Worm (Caenorhabditis elegans) whole organism, L1 larva: ENCODE measurements around the gene aagr-1.

Experiments used
- C04F5.9 ChIP-seq: sonication (generic microtip); optimal IDR thresholded peaks from 2 replicates; lab custom pipeline; 2016; ENCODE audit warnings: missing genetic modification characterization, missing compliant biosample characterization
- F16B12.6 ChIP-seq: fragments of 150-350 bp; optimal IDR thresholded peaks from 2 replicates; lab custom pipeline; 2014; ENCODE audit warnings: missing biosample characterization, missing genetic modification characterization
- aha-1 ChIP-seq: fragments of 150-350 bp; optimal IDR thresholded peaks from 2 replicates; lab custom pipeline; 2014; ENCODE audit warnings: missing biosample characterization, missing genetic modification characterization
- aly-2 ChIP-seq: fragments of 150-350 bp; optimal IDR thresholded peaks from 2 replicates; lab custom pipeline; 2014; ENCODE audit warnings: missing biosample characterization, missing genetic modification characterization
- ama-1 ChIP-seq: fragments of 150-350 bp; optimal IDR thresholded peaks from 2 replicates; lab custom pipeline; 2014
- blmp-1 ChIP-seq: fragments of 150-350 bp; optimal IDR thresholded peaks from 2 replicates; lab custom pipeline; 2014; ENCODE audit warnings: missing biosample characterization, missing genetic modification characterization
- ceh-63 ChIP-seq: fragments of 200-800 bp; sonication (Bioruptor generic); optimal IDR thresholded peaks from 2 replicates; lab custom pipeline; 2018; ENCODE audit warnings: mild to moderate bottlenecking, missing genetic modification characterization, missing compliant biosample characterization
- ceh-8 ChIP-seq: fragments of 200-800 bp; sonication (Bioruptor generic); optimal IDR thresholded peaks from 2 replicates; lab custom pipeline; 2018; ENCODE audit warnings: mild to moderate bottlenecking, missing genetic modification characterization, moderate library complexity, missing compliant biosample characterization
- ceh-82 ChIP-seq, 3 experiments: fragments of 150-350 bp in 1 of 3; sonication (generic microtip) in 2 of 3; optimal IDR thresholded peaks; 2 replicates each; lab custom pipeline; 2014 to 2017; ENCODE audit warnings: missing biosample characterization in 3 of 3, missing genetic modification characterization in 3 of 3
- ceh-90 ChIP-seq: sonication (generic microtip); optimal IDR thresholded peaks from 2 replicates; lab custom pipeline; 2016; ENCODE audit warnings: missing genetic modification characterization, missing compliant biosample characterization
- dpl-1 ChIP-seq, 3 experiments: fragments of 150-350 bp in 2 of 3; sonication (generic microtip) in 1 of 3; optimal IDR thresholded peaks; 2 replicates each; lab custom pipeline; 2014 to 2017; ENCODE audit warnings: missing biosample characterization in 3 of 3, missing genetic modification characterization in 3 of 3, missing genetic modification reagents in 3 of 3
- dsc-1 ChIP-seq: sonication (generic microtip); optimal IDR thresholded peaks from 2 replicates; lab custom pipeline; 2016; ENCODE audit warnings: mild to moderate bottlenecking, missing genetic modification characterization, missing compliant biosample characterization
- efl-1 ChIP-seq, 4 experiments: fragments of 150-350 bp; optimal IDR thresholded peaks in 3 of 4; peaks in 1 of 4; 1 replicate in 1 of 4; 2 replicates in 3 of 4; lab custom pipeline; 2014; ENCODE audit warnings: missing biosample characterization in 2 of 4, missing genetic modification characterization in 2 of 4, missing genetic modification reagents in 2 of 4
- efl-3 ChIP-seq: fragments of 200-800 bp; sonication (Bioruptor generic); optimal IDR thresholded peaks from 2 replicates; lab custom pipeline; 2018; ENCODE audit warnings: mild to moderate bottlenecking, missing genetic modification characterization, missing compliant biosample characterization
- egl-13 ChIP-seq: sonication (generic microtip); optimal IDR thresholded peaks from 2 replicates; lab custom pipeline; 2016; ENCODE audit warnings: missing genotype, missing genetic modification reagents, missing genetic modification characterization, missing compliant biosample characterization
- egl-27 ChIP-seq, 2 experiments: fragments of 150-350 bp in 1 of 2; sonication (generic microtip); optimal IDR thresholded peaks; 3 replicates each; lab custom pipeline; 2017 to 2018; ENCODE audit warnings: missing biosample characterization in 2 of 2, missing genetic modification characterization in 2 of 2, missing genetic modification reagents in 2 of 2
- elt-3 ChIP-seq, 6 experiments: fragments of 150-350 bp in 1 of 6; sonication (generic microtip); optimal IDR thresholded peaks; 2 replicates each; lab custom pipeline; 2017 to 2018; ENCODE audit warnings: missing biosample characterization in 6 of 6, missing genetic modification characterization in 6 of 6, inconsistent platforms in 1 of 6
- ets-5 ChIP-seq: fragments of 200-800 bp; sonication (Bioruptor generic); IDR thresholded peaks from 2 replicates; pipeline ENCODE4 v1.3.6; 2022; ENCODE audit warnings: missing genetic modification characterization, missing compliant biosample characterization
- fkh-10 ChIP-seq: sonication (generic microtip); optimal IDR thresholded peaks from 2 replicates; lab custom pipeline; 2017; ENCODE audit warnings: missing biosample characterization, missing genetic modification reagents, missing genetic modification characterization
- fkh-4 ChIP-seq: sonication (generic microtip); optimal IDR thresholded peaks from 2 replicates; lab custom pipeline; 2016; ENCODE audit warnings: missing compliant biosample characterization, missing genetic modification characterization, borderline replicate concordance
- fkh-8 ChIP-seq: sonication (generic microtip); optimal IDR thresholded peaks from 2 replicates; lab custom pipeline; 2016; ENCODE audit warnings: mild to moderate bottlenecking, missing genetic modification characterization, missing compliant biosample characterization
- fos-1 ChIP-seq: fragments of 150-350 bp; optimal IDR thresholded peaks from 2 replicates; lab custom pipeline; 2014; ENCODE audit warnings: missing biosample characterization, missing genetic modification characterization
- hlh-17 ChIP-seq: fragments of 200-800 bp; sonication (Bioruptor generic); optimal IDR thresholded peaks from 2 replicates; lab custom pipeline; 2018; ENCODE audit warnings: missing genetic modification characterization, mild to moderate bottlenecking, missing compliant biosample characterization, moderate library complexity, borderline replicate concordance
- hlh-4 ChIP-seq: sonication (generic microtip); optimal IDR thresholded peaks from 2 replicates; lab custom pipeline; 2016; ENCODE audit warnings: mild to moderate bottlenecking, missing genetic modification characterization, missing compliant biosample characterization
- hpl-2 ChIP-seq: fragments of 150-350 bp; optimal IDR thresholded peaks from 2 replicates; lab custom pipeline; 2014; ENCODE audit warnings: missing biosample characterization, missing genetic modification reagents, missing genetic modification characterization
- irx-1 ChIP-seq: sonication (generic microtip); optimal IDR thresholded peaks from 2 replicates; lab custom pipeline; 2016; ENCODE audit warnings: missing genetic modification characterization, missing compliant biosample characterization
- lin-15B ChIP-seq: fragments of 150-350 bp; sonication (generic microtip); optimal IDR thresholded peaks from 3 replicates; lab custom pipeline; 2014; ENCODE audit warnings: missing biosample characterization, missing genetic modification characterization
- lin-35 ChIP-seq, 2 experiments: fragments of 150-350 bp; optimal IDR thresholded peaks; 2 replicates each; lab custom pipeline; 2014; ENCODE audit warnings: missing biosample characterization in 2 of 2, missing genetic modification characterization in 2 of 2, missing genetic modification reagents in 2 of 2
- lin-39 ChIP-seq: fragments of 150-350 bp; optimal IDR thresholded peaks from 2 replicates; lab custom pipeline; 2014; ENCODE audit warnings: missing biosample characterization, missing genetic modification reagents, missing genetic modification characterization
- lir-3 ChIP-seq: sonication (generic microtip); optimal IDR thresholded peaks from 2 replicates; lab custom pipeline; 2016; ENCODE audit warnings: mild to moderate bottlenecking, missing genetic modification characterization, moderate library complexity, missing compliant biosample characterization; ENCODE audit not compliant: poor library complexity
- lsy-2 ChIP-seq, 2 experiments: fragments of 150-350 bp; optimal IDR thresholded peaks; 2 replicates each; lab custom pipeline; 2014; ENCODE audit warnings: missing biosample characterization in 2 of 2, missing genetic modification characterization in 2 of 2
- mef-2 ChIP-seq: fragments of 150-350 bp; optimal IDR thresholded peaks from 2 replicates; lab custom pipeline; 2014; ENCODE audit warnings: missing biosample characterization, missing genetic modification characterization
- nhr-20 ChIP-seq: sonication (generic microtip); optimal IDR thresholded peaks from 2 replicates; lab custom pipeline; 2016; ENCODE audit warnings: mild to moderate bottlenecking, missing genetic modification characterization, missing compliant biosample characterization
- nhr-237 ChIP-seq: fragments of 150-350 bp; optimal IDR thresholded peaks from 2 replicates; lab custom pipeline; 2014; ENCODE audit warnings: missing biosample characterization, missing genetic modification characterization
- nhr-47 ChIP-seq: sonication (generic microtip); optimal IDR thresholded peaks from 2 replicates; lab custom pipeline; 2016; ENCODE audit warnings: mild to moderate bottlenecking, missing genetic modification characterization, moderate library complexity, missing compliant biosample characterization
- nhr-71 ChIP-seq: sonication (generic microtip); optimal IDR thresholded peaks from 2 replicates; lab custom pipeline; 2016; ENCODE audit warnings: mild to moderate bottlenecking, missing genetic modification characterization, moderate library complexity, missing compliant biosample characterization
- nhr-77 ChIP-seq: fragments of 150-350 bp; optimal IDR thresholded peaks from 2 replicates; lab custom pipeline; 2014; ENCODE audit warnings: missing biosample characterization, missing genetic modification characterization
- nhr-90 ChIP-seq: sonication (generic microtip); optimal IDR thresholded peaks from 2 replicates; lab custom pipeline; 2016; ENCODE audit warnings: mild to moderate bottlenecking, missing genetic modification characterization, missing compliant biosample characterization; ENCODE audit not compliant: poor library complexity
- pag-3 ChIP-seq: sonication (generic microtip); optimal IDR thresholded peaks from 2 replicates; lab custom pipeline; 2017; ENCODE audit warnings: missing genetic modification characterization, mild to moderate bottlenecking, missing compliant biosample characterization, antibody characterized with exemption, borderline replicate concordance; ENCODE audit not compliant: insufficient read depth
- pqm-1 ChIP-seq: sonication (generic microtip); optimal IDR thresholded peaks from 3 replicates; lab custom pipeline; 2017; ENCODE audit warnings: missing biosample characterization, missing genetic modification characterization
- skn-1 ChIP-seq: fragments of 150-350 bp; optimal IDR thresholded peaks from 2 replicates; lab custom pipeline; 2014; ENCODE audit warnings: missing biosample characterization, missing genetic modification characterization
- snpc-4 ChIP-seq: fragments of 150-350 bp; optimal IDR thresholded peaks from 2 replicates; lab custom pipeline; 2014; ENCODE audit warnings: missing biosample characterization, missing genetic modification characterization
- snu-23 ChIP-seq: sonication (generic microtip); optimal IDR thresholded peaks from 2 replicates; lab custom pipeline; 2016; ENCODE audit warnings: missing genetic modification characterization, missing compliant biosample characterization
- sptf-1 ChIP-seq: fragments of 150-350 bp; optimal IDR thresholded peaks from 2 replicates; lab custom pipeline; 2014; ENCODE audit warnings: missing biosample characterization, missing genetic modification characterization
- sup-37 ChIP-seq: fragments of 200-800 bp; sonication (Bioruptor generic); optimal IDR thresholded peaks from 2 replicates; lab custom pipeline; 2018; ENCODE audit warnings: mild to moderate bottlenecking, missing genetic modification characterization, missing compliant biosample characterization
- tbx-2 ChIP-seq: sonication (generic microtip); optimal IDR thresholded peaks from 2 replicates; lab custom pipeline; 2016; ENCODE audit warnings: missing genetic modification characterization, missing compliant biosample characterization
- unc-130 ChIP-seq: fragments of 150-350 bp; optimal IDR thresholded peaks from 2 replicates; lab custom pipeline; 2017; ENCODE audit warnings: missing biosample characterization, missing genetic modification characterization, inconsistent platforms
- unc-62 ChIP-seq: fragments of 150-350 bp; optimal IDR thresholded peaks from 2 replicates; lab custom pipeline; 2014; ENCODE audit warnings: missing biosample characterization, missing genetic modification reagents, missing genetic modification characterization
- unc-86 ChIP-seq: sonication (generic microtip); optimal IDR thresholded peaks from 2 replicates; lab custom pipeline; 2016; ENCODE audit warnings: missing genetic modification characterization, missing compliant biosample characterization
- unc-98 ChIP-seq: fragments of 200-800 bp; sonication (Bioruptor generic); IDR thresholded peaks from 2 replicates; pipeline ENCODE4 v1.3.6; 2022; ENCODE audit warnings: missing genetic modification characterization, missing compliant biosample characterization
- vab-15 ChIP-seq: sonication (generic microtip); optimal IDR thresholded peaks from 2 replicates; lab custom pipeline; 2017; ENCODE audit warnings: missing genotype, mild to moderate bottlenecking, missing genetic modification characterization, missing compliant biosample characterization
- zag-1 ChIP-seq: fragments of 150-350 bp; optimal IDR thresholded peaks from 2 replicates; lab custom pipeline; 2014; ENCODE audit warnings: missing biosample characterization, missing genetic modification characterization
- ztf-4 ChIP-seq: fragments of 150-350 bp; optimal IDR thresholded peaks from 2 replicates; lab custom pipeline; 2014; ENCODE audit warnings: missing biosample characterization, missing genetic modification characterization

Gene aagr-1

DNA sequence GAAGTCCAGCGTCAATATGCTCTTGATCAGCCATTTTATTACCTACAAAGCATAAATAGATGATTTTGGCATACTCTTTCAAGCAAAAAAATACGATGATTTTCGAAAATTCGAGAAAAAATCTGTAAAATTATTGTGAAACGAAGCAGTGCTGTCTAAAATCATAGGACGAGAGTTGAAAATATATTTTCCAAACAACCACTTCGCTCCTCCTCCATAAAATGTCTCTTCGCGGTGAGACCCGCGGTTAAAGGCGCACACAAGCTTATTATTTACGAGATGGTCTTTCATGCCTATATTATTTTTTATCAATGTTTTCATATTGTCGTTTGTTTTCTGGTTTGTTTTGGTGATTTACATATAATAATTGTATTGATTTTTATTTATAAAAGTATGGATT is 13.0 kb downstream of the aagr-1 start, which contains the start of gene nap-1:
TSS of gene nap-1 (minus strand) at position 42 of the 400 bp plus-strand sequence.
- TF ChIP-seq dsc-1 (tag; lab: Kevin White, UChicago) (peak; percentile 48), aly-2 (tag; lab: Kevin White, UChicago) (no peak), nhr-77 (peak; percentile 61), sptf-1 (tag; lab: Kevin White, UChicago) (no peak), efl-1 (optimal IDR thresholded peaks at IDR 0.05; lab: Kevin White, UChicago) (peak; percentile 81), efl-1 (GFP tag; optimal IDR thresholded peaks at IDR 0.05 in 1 of 2; lab: Kevin White, UChicago) (peak; percentile 70 to 97), nhr-237 (tag; lab: Kevin White, UChicago) (peak; percentile 15), ceh-90 (no peak), tbx-2 (tag; lab: Kevin White, UChicago) (peak; percentile 66), hlh-4 (tag; lab: Kevin White, UChicago) (no peak), unc-98 (GFP tag; lab: Robert Waterston, UW) (no peak), ceh-8 (no peak), elt-3 (tag; optimal IDR thresholded peaks at IDR 0.05; lab: Kevin White, UChicago) (peak in 2 of 6 experiments; percentile 21 to 78), blmp-1 (tag; lab: Kevin White, UChicago) (peak; percentile 77), fkh-8 (tag; lab: Kevin White, UChicago) (peak; percentile 69), dpl-1 (GFP tag; optimal IDR thresholded peaks at IDR 0.05; lab: Kevin White, UChicago) (peak; percentile 59 to 78 (median 72)), pqm-1 (peak; percentile 41), lin-15B (tag; lab: Kevin White, UChicago) (peak; percentile 58), fos-1 (tag; lab: Kevin White, UChicago) (peak; percentile 45), fkh-4 (no peak), snu-23 (GFP tag; lab: Kevin White, UChicago) (peak; percentile 87), egl-27 (tag; optimal IDR thresholded peaks at IDR 0.05; lab: Kevin White, UChicago) (peak in 1 of 2 experiments; percentile 9), unc-86 (tag; lab: Kevin White, UChicago) (peak; percentile 58), fkh-10 (GFP tag; lab: Kevin White, UChicago) (no peak), nhr-20 (peak; percentile 79), unc-130 (tag; lab: Kevin White, UChicago) (peak; percentile 85), nhr-71 (tag; lab: Kevin White, UChicago) (peak; percentile 85), ets-5 (GFP tag; lab: Robert Waterston, UW) (no peak), ama-1 (lab: Kevin White, UChicago) (no peak), mef-2 (tag; lab: Kevin White, UChicago) (no peak), pag-3 (no peak), lin-35 (GFP tag; optimal IDR thresholded peaks at IDR 0.05; lab: Kevin White, UChicago) (peak; percentile 77 to 85), nhr-47 (tag; lab: Kevin White, UChicago) (peak; percentile 79), vab-15 (tag; lab: Kevin White, UChicago) (no peak), egl-13 (tag; lab: Kevin White, UChicago) (peak; percentile 23), ztf-4 (no peak), hlh-17 (no peak), unc-62 (no peak), ceh-63 (GFP tag; lab: Kevin White, UChicago) (no peak), lir-3 (tag; lab: Kevin White, UChicago) (peak; percentile 21), sup-37 (GFP tag; lab: Kevin White, UChicago) (no peak), C04F5.9 (no peak), efl-3 (GFP tag; lab: Kevin White, UChicago) (no peak), nhr-90 (tag; lab: Kevin White, UChicago) (peak; percentile 61), hpl-2 (no peak), zag-1 (no peak), ceh-82 (tag; optimal IDR thresholded peaks at IDR 0.05; lab: Kevin White, UChicago) (peak; percentile 65 to 86 (median 78)), snpc-4 (tag; lab: Kevin White, UChicago) (peak; percentile 52), lin-39 (no peak), F16B12.6 (tag; lab: Kevin White, UChicago) (peak; percentile 47), irx-1 (tag; lab: Kevin White, UChicago) (no peak), aha-1 (peak; percentile 42), lsy-2 (tag; optimal IDR thresholded peaks at IDR 0.05; lab: Kevin White, UChicago) (peak; percentile 84 to 93), skn-1 (tag; lab: Kevin White, UChicago) (peak; percentile 77)
